Worm (Caenorhabditis elegans) whole organism, L1 larva: ENCODE data around the gene mel-46.

Experiments
- C16A3.4 ChIP-seq: fragments of 150-350 bp; optimal IDR thresholded peaks from 2 replicates; lab custom pipeline; 2014; ENCODE audit warnings: missing biosample characterization, missing genetic modification characterization
- aly-2 ChIP-seq: fragments of 150-350 bp; optimal IDR thresholded peaks from 2 replicates; lab custom pipeline; 2014; ENCODE audit warnings: missing biosample characterization, missing genetic modification characterization
- elt-3 ChIP-seq, 6 experiments: fragments of 150-350 bp in 1 of 6; sonication (generic microtip); optimal IDR thresholded peaks; 2 replicates each; lab custom pipeline; 2017 to 2018; ENCODE audit warnings: missing biosample characterization in 6 of 6, missing genetic modification characterization in 6 of 6, inconsistent platforms in 1 of 6
- fos-1 ChIP-seq: fragments of 150-350 bp; optimal IDR thresholded peaks from 2 replicates; lab custom pipeline; 2014; ENCODE audit warnings: missing biosample characterization, missing genetic modification characterization
- hlh-4 ChIP-seq: sonication (generic microtip); optimal IDR thresholded peaks from 2 replicates; lab custom pipeline; 2016; ENCODE audit warnings: mild to moderate bottlenecking, missing genetic modification characterization, missing compliant biosample characterization
- lsy-2 ChIP-seq, 2 experiments: fragments of 150-350 bp; optimal IDR thresholded peaks; 2 replicates each; lab custom pipeline; 2014; ENCODE audit warnings: missing biosample characterization in 2 of 2, missing genetic modification characterization in 2 of 2
- mef-2 ChIP-seq: fragments of 150-350 bp; optimal IDR thresholded peaks from 2 replicates; lab custom pipeline; 2014; ENCODE audit warnings: missing biosample characterization, missing genetic modification characterization
- pag-3 ChIP-seq: sonication (generic microtip); optimal IDR thresholded peaks from 2 replicates; lab custom pipeline; 2017; ENCODE audit warnings: missing genetic modification characterization, mild to moderate bottlenecking, missing compliant biosample characterization, antibody characterized with exemption, borderline replicate concordance; ENCODE audit not compliant: insufficient read depth
- unc-86 ChIP-seq: sonication (generic microtip); optimal IDR thresholded peaks from 2 replicates; lab custom pipeline; 2016; ENCODE audit warnings: missing genetic modification characterization, missing compliant biosample characterization

ce11 chrIV:16865487-16865886, 2.2 kb upstream of the mel-46 start, which contains the start of gene gtsf-1:
- TF ChIP-seq aly-2 (tag; lab: Kevin White, UChicago): no peak
- TF ChIP-seq mef-2 (tag; lab: Kevin White, UChicago): peak; percentile 57
- TF ChIP-seq hlh-4 (tag; lab: Kevin White, UChicago): no peak
- peak; percentile 61 for TF ChIP-seq unc-86 (tag; lab: Kevin White, UChicago)
- peak; percentile 76 for TF ChIP-seq C16A3.4
- TF ChIP-seq lsy-2 (tag; optimal IDR thresholded peaks at IDR 0.05; lab: Kevin White, UChicago): peak; percentile 77 to 87
- peak; percentile 40 for TF ChIP-seq fos-1 (tag; lab: Kevin White, UChicago)
- TF ChIP-seq elt-3 (tag; optimal IDR thresholded peaks at IDR 0.05; lab: Kevin White, UChicago): peak in 1 of 6 experiments; percentile 7
- no peak for TF ChIP-seq pag-3 (tag; lab: Kevin White, UChicago)
